Fruit fly (Drosophila melanogaster) whole organism, pupa: Measurements from ENCODE around the gene Nckx30C.

Source experiments
- CG10348 ChIP-seq: fragments of 200-800 bp; sonication (Bioruptor generic); IDR thresholded peaks from 2 replicates; pipeline ENCODE4 v1.3.6; 2022; ENCODE audit warnings: missing biosample characterization, missing genetic modification characterization
- CG12605 ChIP-seq: fragments of 200-800 bp; sonication (Bioruptor generic); IDR thresholded peaks from 2 replicates; pipeline ENCODE4 v1.3.6; 2022; ENCODE audit warnings: missing biosample characterization, missing genetic modification characterization
- CG13204 ChIP-seq: fragments of 200-800 bp; sonication (Bioruptor generic); optimal IDR thresholded peaks from 2 replicates; lab custom pipeline; 2018; ENCODE audit warnings: missing biosample characterization, mild to moderate bottlenecking, missing genetic modification characterization, moderate library complexity
- CG14655 ChIP-seq: fragments of 200-800 bp; sonication (Bioruptor generic); optimal IDR thresholded peaks from 3 replicates; lab custom pipeline; 2017; ENCODE audit warnings: mild to moderate bottlenecking, missing biosample characterization, missing genetic modification reagents, missing genetic modification characterization
- CG9948 ChIP-seq: fragments of 200-800 bp; sonication (Bioruptor generic); optimal IDR thresholded peaks from 2 replicates; lab custom pipeline; 2018; ENCODE audit warnings: missing biosample characterization, mild to moderate bottlenecking, missing genetic modification characterization, moderate library complexity
- D1 ChIP-seq: fragments of 200-800 bp; sonication (Bioruptor generic); optimal IDR thresholded peaks from 2 replicates; lab custom pipeline; 2018; ENCODE audit warnings: missing biosample characterization, mild to moderate bottlenecking, missing genetic modification characterization, moderate library complexity
- Pif1B ChIP-seq: fragments of 200-800 bp; sonication (Bioruptor generic); optimal IDR thresholded peaks from 3 replicates; lab custom pipeline; 2016; ENCODE audit warnings: missing biosample characterization, missing genetic modification characterization
- Snoo ChIP-seq: fragments of 200-800 bp; sonication (Bioruptor generic); optimal IDR thresholded peaks from 3 replicates; lab custom pipeline; 2017; ENCODE audit warnings: missing biosample characterization, mild to moderate bottlenecking, missing genetic modification characterization, inconsistent platforms
- rn ChIP-seq: fragments of 200-800 bp; sonication (Bioruptor generic); IDR thresholded peaks from 2 replicates; pipeline ENCODE4 v1.3.6; 2022; ENCODE audit warnings: missing biosample characterization, missing genetic modification characterization

dm6 chr2L:9749745-9750144, 3.5 kb upstream of the Nckx30C start, which contains the start of gene Cyp4e3:
- no peak for TF ChIP-seq Pif1B
- TF ChIP-seq CG13204 (GFP tag; lab: Kevin White, UChicago), result no peak
- TF ChIP-seq CG9948, result no peak
- no peak for TF ChIP-seq Snoo (tag; lab: Kevin White, UChicago)
- TF ChIP-seq CG10348 (GFP tag; lab: Robert Waterston, UW), result no peak
- TF ChIP-seq D1 (tag; lab: Kevin White, UChicago), result no peak
- no peak for TF ChIP-seq CG14655 (GFP tag; lab: Kevin White, UChicago)
- TF ChIP-seq rn (GFP tag; lab: Robert Waterston, UW), result no peak
- no peak for TF ChIP-seq CG12605
